Fruit fly (Drosophila melanogaster): ENCODE results near the gene Rbp1-like.

- TF ChIP-seq CTCF (optimal IDR thresholded peaks at IDR 0.05) (no peak), CG8478 (optimal IDR thresholded peaks at IDR 0.05) (no peak)
Observed at dm6 chrX:13384177-13384576, 500 bp downstream of the Rbp1-like start.
